Fruit fly (Drosophila melanogaster) whole organism, embryonic: ENCODE measurements around the gene CG33107.

ENCODE experiments used
- Adf1 ChIP-seq: fragments of 200-800 bp; sonication (Bioruptor generic); IDR thresholded peaks from 2 replicates; pipeline ENCODE4 v1.3.6; 2022; ENCODE audit warnings: missing biosample characterization, missing genetic modification characterization
- CG11085 ChIP-seq: fragments of 200-800 bp; sonication (Bioruptor generic); IDR thresholded peaks from 2 replicates; pipeline ENCODE4 v1.3.6; 2022; ENCODE audit warnings: missing biosample characterization, missing genetic modification characterization
- CG12155 ChIP-seq: fragments of 200-800 bp; sonication (Bioruptor generic); optimal IDR thresholded peaks from 3 replicates; lab custom pipeline; 2016; ENCODE audit warnings: missing biosample characterization, missing genetic modification characterization
- CG12236 ChIP-seq: fragments of 200-800 bp; sonication (Bioruptor generic); optimal IDR thresholded peaks from 2 replicates; lab custom pipeline; 2016; ENCODE audit warnings: missing biosample characterization, missing genetic modification characterization
- CG12299 ChIP-seq: fragments of 200-800 bp; sonication (Bioruptor generic); optimal IDR thresholded peaks from 2 replicates; lab custom pipeline; 2018; ENCODE audit warnings: missing biosample characterization, mild to moderate bottlenecking, missing genetic modification characterization
- CG14050 ChIP-seq: fragments of 200-800 bp; sonication (Bioruptor generic); IDR thresholded peaks from 3 replicates; pipeline ENCODE4 v1.3.6; 2022; ENCODE audit warnings: missing biosample characterization, missing genetic modification characterization
- CG15479 ChIP-seq: fragments of 200-800 bp; sonication (Bioruptor generic); optimal IDR thresholded peaks from 3 replicates; lab custom pipeline; 2019; ENCODE audit warnings: missing biosample characterization, mild to moderate bottlenecking, missing genetic modification characterization, moderate library complexity
- CG16815 ChIP-seq: fragments of 200-800 bp; sonication (Bioruptor generic); optimal IDR thresholded peaks from 3 replicates; lab custom pipeline; 2017; ENCODE audit warnings: missing biosample characterization, mild to moderate bottlenecking, missing genetic modification characterization
- CG17359 ChIP-seq: fragments of 200-800 bp; sonication (Bioruptor generic); optimal IDR thresholded peaks from 3 replicates; lab custom pipeline; 2018; ENCODE audit warnings: missing biosample characterization, mild to moderate bottlenecking, missing genetic modification characterization, moderate library complexity
- CG17385 ChIP-seq: fragments of 200-800 bp; sonication (Bioruptor generic); optimal IDR thresholded peaks from 3 replicates; lab custom pipeline; 2018; ENCODE audit warnings: missing biosample characterization, mild to moderate bottlenecking, missing genetic modification characterization
- CG31224 ChIP-seq: fragments of 200-800 bp; sonication (Bioruptor generic); IDR thresholded peaks from 2 replicates; pipeline ENCODE4 v1.3.6; 2022; ENCODE audit warnings: missing biosample characterization, missing genetic modification characterization
- CG32767 ChIP-seq: fragments of 200-800 bp; sonication (Bioruptor generic); IDR thresholded peaks from 2 replicates; pipeline ENCODE4 v1.3.6; 2022; ENCODE audit warnings: missing biosample characterization, missing genetic modification characterization
- CG32772 ChIP-seq: fragments of 200-800 bp; sonication (Bioruptor generic); IDR thresholded peaks from 2 replicates; pipeline ENCODE4 v1.3.6; 2022; ENCODE audit warnings: missing biosample characterization, missing genetic modification characterization
- CG42726 ChIP-seq: fragments of 200-800 bp; sonication (Bioruptor generic); IDR thresholded peaks from 2 replicates; pipeline ENCODE4 v1.3.6; 2022; ENCODE audit warnings: missing biosample characterization, missing genetic modification characterization; ENCODE audit not compliant: partially characterized antibody
- CG4404 ChIP-seq: fragments of 200-800 bp; sonication (Bioruptor generic); IDR thresholded peaks from 2 replicates; pipeline ENCODE4 v1.3.6; 2022; ENCODE audit warnings: missing biosample characterization, missing genetic modification characterization
- CG7839 ChIP-seq: fragments of 200-800 bp; sonication (Bioruptor generic); optimal IDR thresholded peaks from 3 replicates; lab custom pipeline; 2018; ENCODE audit warnings: missing biosample characterization, mild to moderate bottlenecking, missing genetic modification characterization, moderate library complexity
- CG7987 ChIP-seq: fragments of 200-800 bp; sonication (Bioruptor generic); optimal IDR thresholded peaks from 2 replicates; lab custom pipeline; 2018; ENCODE audit warnings: missing biosample characterization, mild to moderate bottlenecking, missing genetic modification characterization, moderate library complexity
- CG8089 ChIP-seq: fragments of 200-800 bp; sonication (Bioruptor generic); optimal IDR thresholded peaks from 3 replicates; lab custom pipeline; 2016; ENCODE audit warnings: missing biosample characterization, missing genetic modification characterization
- CG9797 ChIP-seq: fragments of 200-800 bp; sonication (Bioruptor generic); optimal IDR thresholded peaks from 3 replicates; lab custom pipeline; 2018; ENCODE audit warnings: missing biosample characterization, mild to moderate bottlenecking, missing genetic modification characterization
- D ChIP-seq, 2 experiments: fragments of 200-800 bp in 1 of 2; fragments of >200 bp in 1 of 2; sonication (Bioruptor generic) in 1 of 2; optimal IDR thresholded peaks; 2 replicates in 1 of 2; 3 replicates in 1 of 2; lab custom pipeline; 2017; ENCODE audit warnings: mild to moderate bottlenecking in 1 of 2, missing biosample characterization in 1 of 2, missing genetic modification characterization in 1 of 2, missing genetic modification reagents in 1 of 2
- Dfd ChIP-seq, 2 experiments: fragments of >200 bp; optimal IDR thresholded peaks; 2 replicates each; lab custom pipeline; 2017; ENCODE audit warnings: missing biosample characterization in 2 of 2, missing genetic modification characterization in 2 of 2
- ERR ChIP-seq: fragments of 200-800 bp; sonication (Bioruptor generic); optimal IDR thresholded peaks from 2 replicates; lab custom pipeline; 2016; ENCODE audit warnings: missing biosample characterization, missing genetic modification characterization
- Eip74EF ChIP-seq, 2 experiments: fragments of 200-800 bp in 1 of 2; fragments of >200 bp in 1 of 2; sonication (Bioruptor generic) in 1 of 2; optimal IDR thresholded peaks; 2 replicates each; lab custom pipeline; 2017 to 2019; ENCODE audit warnings: missing biosample characterization in 2 of 2, missing genetic modification characterization in 2 of 2, mild to moderate bottlenecking in 1 of 2, moderate library complexity in 1 of 2
- Gug ChIP-seq: fragments of 200-800 bp; sonication (Bioruptor generic); IDR thresholded peaks from 4 replicates; pipeline ENCODE4 v1.3.6; 2022; ENCODE audit warnings: missing biosample characterization, missing genetic modification characterization
- HmgD ChIP-seq: fragments of 200-800 bp; sonication (Bioruptor generic); optimal IDR thresholded peaks from 3 replicates; lab custom pipeline; 2016; ENCODE audit warnings: missing biosample characterization, missing genetic modification characterization
- Kr ChIP-seq: fragments of 200-800 bp; sonication (Bioruptor generic); optimal IDR thresholded peaks from 2 replicates; lab custom pipeline; 2017; ENCODE audit warnings: missing biosample characterization, mild to moderate bottlenecking, missing genetic modification characterization
- Med ChIP-seq: fragments of 200-800 bp; sonication (Bioruptor generic); peaks from one replicate; lab custom pipeline; 2016; ENCODE audit warnings: missing biosample characterization, missing genetic modification characterization, mild to moderate bottlenecking, inconsistent platforms, moderate library complexity
- Neu2 ChIP-seq: fragments of 200-800 bp; sonication (Bioruptor generic); optimal IDR thresholded peaks from 3 replicates; lab custom pipeline; 2016; ENCODE audit warnings: missing biosample characterization, missing genetic modification characterization, borderline replicate concordance
- Nf-YA ChIP-seq: fragments of 200-800 bp; sonication (Bioruptor generic); IDR thresholded peaks from 2 replicates; pipeline ENCODE4 v1.3.6; 2022; ENCODE audit warnings: missing biosample characterization, missing genetic modification characterization
- Usf ChIP-seq: fragments of 200-800 bp; sonication (Bioruptor generic); optimal IDR thresholded peaks from 2 replicates; lab custom pipeline; 2017; ENCODE audit warnings: missing genotype, missing biosample characterization, missing genetic modification characterization
- Xbp1 ChIP-seq: fragments of 200-800 bp; sonication (Bioruptor generic); optimal IDR thresholded peaks from 3 replicates; lab custom pipeline; 2016; ENCODE audit warnings: missing biosample characterization, mild to moderate bottlenecking, missing genetic modification characterization
- ara ChIP-seq: fragments of 200-800 bp; sonication (Bioruptor generic); IDR thresholded peaks from 2 replicates; pipeline ENCODE4 v1.3.6; 2022; ENCODE audit warnings: missing biosample characterization, missing genetic modification characterization
- br ChIP-seq: fragments of >200 bp; optimal IDR thresholded peaks from 2 replicates; lab custom pipeline; 2017
- crp ChIP-seq, 2 experiments: fragments of 200-800 bp; sonication (Bioruptor generic); optimal IDR thresholded peaks; 2 replicates in 1 of 2; 3 replicates in 1 of 2; lab custom pipeline; 2017; ENCODE audit warnings: missing biosample characterization in 2 of 2, missing genetic modification characterization in 2 of 2, mild to moderate bottlenecking in 1 of 2, moderate library complexity in 1 of 2
- dan ChIP-seq: fragments of 200-800 bp; sonication (Bioruptor generic); IDR thresholded peaks from 2 replicates; pipeline ENCODE4 v1.3.6; 2022; ENCODE audit warnings: missing biosample characterization, missing genetic modification characterization
- fru ChIP-seq: fragments of >200 bp; optimal IDR thresholded peaks from 2 replicates; lab custom pipeline; 2017
- gro ChIP-seq: fragments of 200-800 bp; sonication (Bioruptor generic); optimal IDR thresholded peaks from 2 replicates; lab custom pipeline; 2016; ENCODE audit warnings: missing biosample characterization, missing genetic modification characterization
- hb ChIP-seq: fragments of 200-800 bp; sonication (Bioruptor generic); IDR thresholded peaks from 3 replicates; pipeline ENCODE4 v1.3.6; 2022; ENCODE audit warnings: missing biosample characterization, missing genetic modification characterization; ENCODE audit not compliant: partially characterized antibody
- pfk ChIP-seq: fragments of 200-800 bp; sonication (Bioruptor generic); optimal IDR thresholded peaks from 2 replicates; lab custom pipeline; 2018; ENCODE audit warnings: missing biosample characterization, mild to moderate bottlenecking, missing genetic modification characterization, moderate library complexity
- sc ChIP-seq, 3 experiments: fragments of >200 bp in 2 of 3; fragments of 200-800 bp in 1 of 3; sonication (Bioruptor generic) in 1 of 3; optimal IDR thresholded peaks; 2 replicates in 2 of 3; 3 replicates in 1 of 3; lab custom pipeline; 2017; ENCODE audit warnings: mild to moderate bottlenecking in 1 of 3, missing biosample characterization in 1 of 3, missing genetic modification characterization in 1 of 3, missing genetic modification reagents in 1 of 3
- sens ChIP-seq: fragments of 200-800 bp; sonication (Bioruptor generic); peaks from one replicate; lab custom pipeline; 2016; ENCODE audit warnings: missing biosample characterization, missing genetic modification characterization
- seq ChIP-seq: fragments of 200-800 bp; sonication (Bioruptor generic); IDR thresholded peaks from 2 replicates; pipeline ENCODE4 v1.3.6; 2022; ENCODE audit warnings: missing biosample characterization, missing genetic modification characterization
- stc ChIP-seq: fragments of 200-800 bp; sonication (Bioruptor generic); IDR thresholded peaks from 2 replicates; pipeline ENCODE4 v1.3.6; 2022; ENCODE audit warnings: missing biosample characterization, missing genetic modification characterization
- stwl ChIP-seq: fragments of 200-800 bp; sonication (Bioruptor generic); optimal IDR thresholded peaks from 3 replicates; lab custom pipeline; 2018; ENCODE audit warnings: missing biosample characterization, mild to moderate bottlenecking, missing genetic modification characterization, moderate library complexity
- sug ChIP-seq: fragments of 200-800 bp; optimal IDR thresholded peaks from 2 replicates; lab custom pipeline; 2019; ENCODE audit warnings: missing biosample characterization, mild to moderate bottlenecking, missing genetic modification characterization, moderate library complexity
- tgo ChIP-seq: fragments of 200-800 bp; sonication (Bioruptor generic); IDR thresholded peaks from 3 replicates; pipeline ENCODE4 v1.3.6; 2022; ENCODE audit warnings: missing biosample characterization, missing genetic modification characterization
- tio ChIP-seq: fragments of 200-800 bp; sonication (Bioruptor generic); optimal IDR thresholded peaks from 2 replicates; lab custom pipeline; 2017; ENCODE audit warnings: missing biosample characterization, missing genetic modification characterization, inconsistent platforms
- tup ChIP-seq: fragments of 200-800 bp; sonication (Bioruptor generic); optimal IDR thresholded peaks from 2 replicates; lab custom pipeline; 2016; ENCODE audit warnings: missing biosample characterization, mild to moderate bottlenecking, missing genetic modification characterization, moderate library complexity
- usp ChIP-seq: fragments of >200 bp; optimal IDR thresholded peaks from 2 replicates; lab custom pipeline; 2017; ENCODE audit warnings: missing biosample characterization, missing genetic modification characterization
- zfh2 ChIP-seq: fragments of 200-800 bp; sonication (Bioruptor generic); optimal IDR thresholded peaks from 2 replicates; lab custom pipeline; 2016; ENCODE audit warnings: missing biosample characterization, missing genetic modification characterization

The CG33107 gene

DNA sequence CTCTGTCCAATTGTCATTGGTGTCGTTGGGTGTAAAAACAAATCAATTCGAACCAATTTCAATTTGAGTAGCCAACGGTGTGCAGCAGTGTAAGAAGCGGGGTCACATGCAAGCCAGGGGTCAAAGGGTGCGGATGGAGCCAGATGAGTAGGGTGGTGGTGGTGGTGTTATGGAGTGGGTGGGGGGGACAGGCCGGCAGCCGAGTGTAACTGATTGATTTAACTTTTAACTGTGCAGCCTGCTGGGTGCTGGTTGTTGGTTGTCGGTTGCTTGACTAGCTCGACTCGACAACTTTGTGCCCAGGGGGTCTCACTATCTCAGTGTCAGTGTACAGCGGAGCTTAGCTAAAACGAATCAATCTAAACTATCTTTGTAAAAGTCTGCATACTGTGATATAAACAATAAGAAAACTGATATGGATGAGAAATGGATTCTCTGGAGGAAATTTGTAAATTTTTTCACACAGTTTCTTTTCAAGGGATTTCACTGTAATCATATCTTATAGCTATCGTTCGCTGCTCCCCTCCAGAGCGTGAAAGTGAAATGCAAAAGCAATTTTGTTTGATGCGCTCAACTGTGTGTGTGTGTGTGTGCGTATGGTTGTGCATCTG lies 12.9 kb upstream of the CG33107 start (continued):
- no peak for TF ChIP-seq br (lab: Kevin White, UChicago)
- no peak for TF ChIP-seq Kr
- TF ChIP-seq CG8089 (GFP tag; lab: Kevin White, UChicago): no peak
- no peak for TF ChIP-seq Eip74EF (GFP tag; optimal IDR thresholded peaks at IDR 0.05; lab: Kevin White, UChicago)
- peak; percentile 23 for TF ChIP-seq CG12236 (GFP tag; lab: Kevin White, UChicago)
- peak; percentile 57; the same call in 2 of the 3 replicates for TF ChIP-seq CG14050
- TF ChIP-seq CG31224 (GFP tag; lab: Robert Waterston, UW): peak; percentile 41; the same call in 1 of the 2 replicates
- TF ChIP-seq Med (GFP tag; lab: Kevin White, UChicago): peak; percentile 93
- TF ChIP-seq CG11085 (GFP tag; lab: Robert Waterston, UW): no peak
- TF ChIP-seq stwl (tag; lab: Kevin White, UChicago): no peak
- TF ChIP-seq CG17385 (GFP tag; lab: Kevin White, UChicago): peak; percentile 62
- TF ChIP-seq gro (GFP tag; lab: Kevin White, UChicago): no peak
- peak; percentile 85 for TF ChIP-seq sug (tag; lab: Kevin White, UChicago)
- peak; percentile 44; the same call in 1 of the 2 replicates for TF ChIP-seq Nf-YA (GFP tag; lab: Robert Waterston, UW)
- no peak for TF ChIP-seq pfk (GFP tag; lab: Kevin White, UChicago)
- TF ChIP-seq CG12299: peak; percentile 28
- no peak for TF ChIP-seq D (optimal IDR thresholded peaks at IDR 0.05; lab: Kevin White, UChicago)
- no peak for TF ChIP-seq D (GFP tag; optimal IDR thresholded peaks at IDR 0.05; lab: Kevin White, UChicago)
- peak; percentile 57 for TF ChIP-seq seq (GFP tag; lab: Robert Waterston, UW)
- TF ChIP-seq dan (GFP tag; lab: Robert Waterston, UW): no peak
- no peak for TF ChIP-seq sc (optimal IDR thresholded peaks at IDR 0.05; lab: Kevin White, UChicago)
- no peak for TF ChIP-seq sc (GFP tag; optimal IDR thresholded peaks at IDR 0.05; lab: Kevin White, UChicago)
- TF ChIP-seq CG15479: no peak
- peak; percentile 97 for TF ChIP-seq sens (GFP tag; lab: Kevin White, UChicago)
- TF ChIP-seq Usf (GFP tag; lab: Kevin White, UChicago): no peak
- TF ChIP-seq CG9797: no peak
- no peak for TF ChIP-seq zfh2
- no peak for TF ChIP-seq HmgD (GFP tag; lab: Kevin White, UChicago)
- peak; percentile 84 for TF ChIP-seq CG32772
- TF ChIP-seq usp: no peak
- no peak for TF ChIP-seq hb (GFP tag; lab: Robert Waterston, UW)
- TF ChIP-seq crp (GFP tag; optimal IDR thresholded peaks at IDR 0.05; lab: Kevin White, UChicago): peak in 1 of 2 experiments; percentile 17
- peak; percentile 85 for TF ChIP-seq ara (GFP tag; lab: Robert Waterston, UW)
- peak; percentile 77 for TF ChIP-seq tgo
- no peak for TF ChIP-seq CG16815 (GFP tag; lab: Kevin White, UChicago)
- TF ChIP-seq CG4404 (GFP tag; lab: Robert Waterston, UW): peak; percentile 50; the same call in 1 of the 2 replicates
- TF ChIP-seq CG32767 (GFP tag; lab: Robert Waterston, UW): peak; percentile 35; the same call in 1 of the 2 replicates
- no peak for TF ChIP-seq tio (GFP tag; lab: Kevin White, UChicago)
- TF ChIP-seq CG7987 (GFP tag; lab: Kevin White, UChicago): no peak
- TF ChIP-seq Gug: peak; percentile 65; the same call in 3 of the 4 replicates
- TF ChIP-seq Neu2 (GFP tag; lab: Kevin White, UChicago): no peak
- no peak for TF ChIP-seq Dfd (GFP tag; optimal IDR thresholded peaks at IDR 0.05; lab: Kevin White, UChicago)
- TF ChIP-seq stc (GFP tag; lab: Robert Waterston, UW): peak; percentile 82
- TF ChIP-seq CG17359 (tag; lab: Kevin White, UChicago): no peak
- TF ChIP-seq tup (GFP tag; lab: Kevin White, UChicago): no peak
- TF ChIP-seq Xbp1: peak; percentile 78
- TF ChIP-seq fru (lab: Kevin White, UChicago): no peak
- no peak for TF ChIP-seq Adf1 (GFP tag; lab: Robert Waterston, UW)
- TF ChIP-seq CG42726 (GFP tag; lab: Robert Waterston, UW): no peak
- TF ChIP-seq CG12155 (GFP tag; lab: Kevin White, UChicago): peak; percentile 47
- TF ChIP-seq ERR (GFP tag; lab: Kevin White, UChicago): peak; percentile 0
- TF ChIP-seq CG7839 (tag; lab: Kevin White, UChicago): no peak
